Fruit fly (Drosophila melanogaster) whole organism: ENCODE results near the gene nonA.

Experiments used
- CG8478 ChIP-seq: fragments of >200 bp; optimal IDR thresholded peaks from 2 replicates; lab custom pipeline; 2018; ENCODE audit warnings: inconsistent platforms
- Dll ChIP-seq: fragments of >200 bp; optimal IDR thresholded peaks from 2 replicates; lab custom pipeline; 2017
- EcR ChIP-seq, 2 experiments: fragments of >200 bp; optimal IDR thresholded peaks; 2 replicates each; lab custom pipeline; 2017; ENCODE audit warnings: missing biosample characterization in 2 of 2, missing genetic modification characterization in 2 of 2, missing genetic modification reagents in 2 of 2
- psq ChIP-seq: fragments of >200 bp; optimal IDR thresholded peaks from 2 replicates; lab custom pipeline; 2017
- usp ChIP-seq: fragments of >200 bp; optimal IDR thresholded peaks from 2 replicates; lab custom pipeline; 2017; ENCODE audit warnings: missing biosample characterization, missing genetic modification characterization, mixed read lengths

DNA sequence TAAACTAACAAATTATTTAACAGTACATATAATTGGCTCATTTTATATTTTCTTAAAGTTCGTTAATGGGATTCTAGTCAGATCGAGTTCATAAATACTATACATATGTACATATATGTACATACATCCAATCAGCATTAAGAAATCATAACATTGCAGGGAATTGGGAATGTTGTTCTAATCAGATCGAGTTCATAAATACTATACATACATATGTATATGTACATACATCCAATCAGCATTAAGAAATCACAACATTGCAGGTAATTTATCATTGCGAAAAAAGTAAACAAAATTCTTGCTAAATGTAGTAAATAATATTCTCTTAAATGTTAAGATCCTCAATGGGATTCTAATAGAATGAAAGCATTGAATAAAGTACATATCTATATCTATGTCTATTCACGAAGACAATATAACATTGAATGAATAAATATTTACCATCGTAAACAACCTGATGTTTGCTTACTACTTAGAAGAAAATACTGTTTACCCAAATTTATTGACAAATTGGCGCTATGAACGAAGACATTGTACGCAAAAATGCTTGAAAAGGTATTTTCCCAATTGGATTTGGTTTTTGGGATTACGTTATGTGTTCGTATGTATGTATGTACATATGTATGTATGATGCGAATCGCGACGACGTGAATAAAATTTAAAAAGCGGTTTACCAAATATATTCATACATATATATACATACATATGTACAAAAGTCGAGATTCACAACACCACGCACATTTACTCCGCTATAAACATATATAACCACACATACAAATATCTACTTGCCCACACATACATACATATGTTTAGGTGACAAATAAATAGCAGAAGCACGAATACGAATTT is 22.5 kb downstream of the nonA start:
- TF ChIP-seq Dll (lab: Kevin White, UChicago) (no peak), EcR (GFP tag; optimal IDR thresholded peaks at IDR 0.05; lab: Kevin White, UChicago) (no peak), usp (GFP tag; lab: Kevin White, UChicago) (no peak), CG8478 (no peak), psq (lab: Kevin White, UChicago) (no peak)
